Fruit fly (Drosophila melanogaster) whole organism, embryonic: ENCODE measurements around the gene CkIIbeta.

Source experiments
- Abd-B ChIP-seq: fragments of 200-800 bp; sonication (Bioruptor generic); optimal IDR thresholded peaks from 2 replicates; lab custom pipeline; 2018; ENCODE audit warnings: missing biosample characterization, mild to moderate bottlenecking, missing genetic modification characterization, moderate library complexity
- Awh ChIP-seq: fragments of 200-800 bp; sonication (Bioruptor generic); IDR thresholded peaks from 2 replicates; pipeline ENCODE4, ENCODE4 v1.3.6; 2022; ENCODE audit warnings: missing biosample characterization, missing genetic modification characterization
- Bteb2 ChIP-seq: fragments of 200-800 bp; sonication (Bioruptor generic); optimal IDR thresholded peaks from 2 replicates; lab custom pipeline; 2016; ENCODE audit warnings: missing biosample characterization, missing genetic modification characterization
- CG10321 ChIP-seq: fragments of 200-800 bp; sonication (Bioruptor generic); IDR thresholded peaks from 2 replicates; pipeline ENCODE4 v1.3.6; 2022; ENCODE audit warnings: missing biosample characterization, missing genetic modification characterization
- CG10979 ChIP-seq: fragments of 200-800 bp; sonication (Bioruptor generic); optimal IDR thresholded peaks from 2 replicates; lab custom pipeline; 2018; ENCODE audit warnings: missing biosample characterization, mild to moderate bottlenecking, missing genetic modification characterization, moderate library complexity
- CG14441 ChIP-seq: fragments of 200-800 bp; sonication (Bioruptor generic); IDR thresholded peaks from 2 replicates; pipeline ENCODE4 v1.3.6; 2022; ENCODE audit warnings: missing biosample characterization, missing genetic modification characterization
- CG14710 ChIP-seq: fragments of 200-800 bp; sonication (Bioruptor generic); optimal IDR thresholded peaks from 3 replicates; lab custom pipeline; 2019; ENCODE audit warnings: missing biosample characterization, mild to moderate bottlenecking, missing genetic modification characterization, moderate library complexity
- CG1529 ChIP-seq: fragments of 200-800 bp; sonication (Bioruptor generic); optimal IDR thresholded peaks from 3 replicates; lab custom pipeline; 2018; ENCODE audit warnings: missing biosample characterization, missing genetic modification characterization
- CG15479 ChIP-seq: fragments of 200-800 bp; sonication (Bioruptor generic); optimal IDR thresholded peaks from 3 replicates; lab custom pipeline; 2019; ENCODE audit warnings: missing biosample characterization, mild to moderate bottlenecking, missing genetic modification characterization, moderate library complexity
- CG18476 ChIP-seq: fragments of 200-800 bp; sonication (Bioruptor generic); optimal IDR thresholded peaks from 2 replicates; lab custom pipeline; 2016; ENCODE audit warnings: missing biosample characterization, mild to moderate bottlenecking, missing genetic modification characterization
- CG2875 ChIP-seq: fragments of 200-800 bp; sonication (Bioruptor generic); optimal IDR thresholded peaks from 2 replicates; lab custom pipeline; 2017; ENCODE audit warnings: missing biosample characterization, mild to moderate bottlenecking, missing genetic modification characterization, missing genetic modification reagents
- CG3065 ChIP-seq: fragments of 200-800 bp; sonication (Bioruptor generic); optimal IDR thresholded peaks from 2 replicates; lab custom pipeline; 2016; ENCODE audit warnings: missing biosample characterization, missing genetic modification characterization
- CG32767 ChIP-seq: fragments of 200-800 bp; sonication (Bioruptor generic); IDR thresholded peaks from 2 replicates; pipeline ENCODE4 v1.3.6; 2022; ENCODE audit warnings: missing biosample characterization, missing genetic modification characterization
- CG4360 ChIP-seq: fragments of 200-800 bp; sonication (Bioruptor generic); IDR thresholded peaks from 2 replicates; pipeline ENCODE4 v1.3.6; 2022; ENCODE audit warnings: missing biosample characterization, missing genetic modification characterization
- CG4617 ChIP-seq: fragments of 200-800 bp; sonication (Bioruptor generic); optimal IDR thresholded peaks from 3 replicates; lab custom pipeline; 2016; ENCODE audit warnings: missing biosample characterization, missing genetic modification characterization, borderline replicate concordance
- CG4854 ChIP-seq: fragments of 200-800 bp; sonication (Bioruptor generic); optimal IDR thresholded peaks from 2 replicates; lab custom pipeline; 2016; ENCODE audit warnings: missing biosample characterization, missing genetic modification characterization, inconsistent platforms
- CG6272 ChIP-seq: fragments of 200-800 bp; sonication (Bioruptor generic); IDR thresholded peaks from 2 replicates; pipeline ENCODE4 v1.3.6; 2022; ENCODE audit warnings: missing biosample characterization, missing genetic modification characterization
- CG6689 ChIP-seq: fragments of 200-800 bp; sonication (Bioruptor generic); IDR thresholded peaks from 2 replicates; pipeline ENCODE4 v1.3.6; 2022; ENCODE audit warnings: missing biosample characterization, missing genetic modification characterization
- CoRest ChIP-seq: fragments of 200-800 bp; sonication (Bioruptor generic); optimal IDR thresholded peaks from 3 replicates; lab custom pipeline; 2018; ENCODE audit warnings: missing biosample characterization, mild to moderate bottlenecking, missing genetic modification characterization, moderate library complexity
- Dbx ChIP-seq: fragments of 200-800 bp; sonication (Bioruptor generic); IDR thresholded peaks from 3 replicates; pipeline ENCODE4 v1.3.6; 2022; ENCODE audit warnings: missing biosample characterization, missing genetic modification characterization
- Ets65A ChIP-seq: fragments of 200-800 bp; sonication (Bioruptor generic); peaks from one replicate; lab custom pipeline; 2016; ENCODE audit warnings: missing biosample characterization, missing genetic modification characterization
- Fer2 ChIP-seq: fragments of 200-800 bp; sonication (Bioruptor generic); optimal IDR thresholded peaks from 2 replicates; lab custom pipeline; 2018; ENCODE audit warnings: missing biosample characterization, mild to moderate bottlenecking, missing genetic modification characterization, moderate library complexity
- Fer3 ChIP-seq: fragments of 200-800 bp; sonication (Bioruptor generic); optimal IDR thresholded peaks from 2 replicates; lab custom pipeline; 2018; ENCODE audit warnings: missing biosample characterization, mild to moderate bottlenecking, missing genetic modification characterization, moderate library complexity
- Hey ChIP-seq: fragments of 200-800 bp; sonication (Bioruptor generic); optimal IDR thresholded peaks from 3 replicates; lab custom pipeline; 2018; ENCODE audit warnings: missing biosample characterization, mild to moderate bottlenecking, missing genetic modification characterization
- Hr51 ChIP-seq, 2 experiments: fragments of 200-800 bp; sonication (Bioruptor generic); optimal IDR thresholded peaks; 2 replicates in 1 of 2; 3 replicates in 1 of 2; lab custom pipeline; 2016 to 2018; ENCODE audit warnings: missing biosample characterization in 2 of 2, missing genetic modification characterization in 2 of 2, mild to moderate bottlenecking in 1 of 2, moderate library complexity in 1 of 2
- Med ChIP-seq: fragments of 200-800 bp; sonication (Bioruptor generic); peaks from one replicate; lab custom pipeline; 2016; ENCODE audit warnings: missing biosample characterization, missing genetic modification characterization, mild to moderate bottlenecking, inconsistent platforms, moderate library complexity
- Nf-YA ChIP-seq: fragments of 200-800 bp; sonication (Bioruptor generic); IDR thresholded peaks from 2 replicates; pipeline ENCODE4 v1.3.6; 2022; ENCODE audit warnings: missing biosample characterization, missing genetic modification characterization
- Rx ChIP-seq: fragments of 200-800 bp; sonication (Bioruptor generic); IDR thresholded peaks from 2 replicates; pipeline ENCODE4 v1.3.6; 2022; ENCODE audit warnings: missing biosample characterization, missing genetic modification characterization
- Spps ChIP-seq: fragments of 200-800 bp; sonication (Bioruptor generic); optimal IDR thresholded peaks from 2 replicates; lab custom pipeline; 2018; ENCODE audit warnings: missing biosample characterization, mild to moderate bottlenecking, missing genetic modification characterization
- Tbp ChIP-seq: fragments of >200 bp; optimal IDR thresholded peaks from 2 replicates; lab custom pipeline; 2018; ENCODE audit warnings: missing biosample characterization, missing genetic modification characterization
- ap ChIP-seq: fragments of 200-800 bp; sonication (Bioruptor generic); IDR thresholded peaks from 2 replicates; pipeline ENCODE4 v1.3.6; 2022; ENCODE audit warnings: missing biosample characterization, missing genetic modification characterization
- bab2 ChIP-seq: fragments of 200-800 bp; sonication (Bioruptor generic); optimal IDR thresholded peaks from 2 replicates; lab custom pipeline; 2016; ENCODE audit warnings: missing biosample characterization, missing genetic modification characterization
- chif ChIP-seq, 2 experiments: fragments of 200-800 bp; sonication (Bioruptor generic); optimal IDR thresholded peaks; 3 replicates each; lab custom pipeline; 2016; ENCODE audit warnings: missing biosample characterization in 2 of 2, missing genetic modification characterization in 2 of 2
- dmrt11E ChIP-seq: fragments of 200-800 bp; sonication (Bioruptor generic); optimal IDR thresholded peaks from 3 replicates; lab custom pipeline; 2018; ENCODE audit warnings: missing biosample characterization, mild to moderate bottlenecking, missing genetic modification characterization, moderate library complexity
- ewg ChIP-seq: fragments of 200-800 bp; sonication (Bioruptor generic); optimal IDR thresholded peaks from 3 replicates; lab custom pipeline; 2017; ENCODE audit warnings: mild to moderate bottlenecking, missing biosample characterization, missing genetic modification reagents, missing genetic modification characterization
- ftz-f1 ChIP-seq: fragments of 200-800 bp; sonication (Bioruptor generic); optimal IDR thresholded peaks from 2 replicates; lab custom pipeline; 2016; ENCODE audit warnings: missing biosample characterization, missing genetic modification characterization
- klu ChIP-seq: fragments of 200-800 bp; sonication (Bioruptor generic); IDR thresholded peaks from 2 replicates; pipeline ENCODE4 v1.3.6; 2022; ENCODE audit warnings: missing biosample characterization, missing genetic modification characterization
- luna ChIP-seq: fragments of 200-800 bp; sonication (Bioruptor generic); optimal IDR thresholded peaks from 2 replicates; lab custom pipeline; 2016; ENCODE audit warnings: missing biosample characterization, missing genetic modification characterization
- oc ChIP-seq: fragments of 200-800 bp; sonication (Bioruptor generic); optimal IDR thresholded peaks from 2 replicates; lab custom pipeline; 2018; ENCODE audit warnings: missing biosample characterization, mild to moderate bottlenecking, missing genetic modification characterization, moderate library complexity
- pnt ChIP-seq: fragments of 200-800 bp; sonication (Bioruptor generic); optimal IDR thresholded peaks from 3 replicates; lab custom pipeline; 2016; ENCODE audit warnings: missing biosample characterization, missing genetic modification characterization
- row ChIP-seq: fragments of 200-800 bp; sonication (Bioruptor generic); IDR thresholded peaks from 3 replicates; pipeline ENCODE4 v1.3.6; 2022; ENCODE audit warnings: missing biosample characterization, missing genetic modification characterization
- sima ChIP-seq: fragments of 200-800 bp; sonication (Bioruptor generic); optimal IDR thresholded peaks from 2 replicates; lab custom pipeline; 2016; ENCODE audit warnings: missing biosample characterization, missing genetic modification characterization
- sisA ChIP-seq: fragments of 200-800 bp; sonication (Bioruptor generic); IDR thresholded peaks from 2 replicates; pipeline ENCODE4 v1.3.6; 2022; ENCODE audit warnings: missing biosample characterization, missing genetic modification characterization
- tgo ChIP-seq: fragments of 200-800 bp; sonication (Bioruptor generic); IDR thresholded peaks from 3 replicates; pipeline ENCODE4 v1.3.6; 2022; ENCODE audit warnings: missing biosample characterization, missing genetic modification characterization
- tin ChIP-seq: fragments of 200-800 bp; sonication (Bioruptor generic); optimal IDR thresholded peaks from 3 replicates; lab custom pipeline; 2016; ENCODE audit warnings: missing biosample characterization, missing genetic modification characterization
- vnd ChIP-seq: fragments of 200-800 bp; sonication (Bioruptor generic); IDR thresholded peaks from 3 replicates; pipeline ENCODE4 v1.3.6; 2022; ENCODE audit warnings: missing biosample characterization, missing genetic modification characterization; ENCODE audit not compliant: partially characterized antibody
- wdn ChIP-seq: fragments of 200-800 bp; sonication (Bioruptor generic); IDR thresholded peaks from 2 replicates; pipeline ENCODE4 v1.3.6; 2022; ENCODE audit warnings: missing biosample characterization, missing genetic modification characterization
- zen2 ChIP-seq: fragments of 200-800 bp; sonication (Bioruptor generic); IDR thresholded peaks from 3 replicates; pipeline ENCODE4 v1.3.6; 2022; ENCODE audit warnings: missing biosample characterization, missing genetic modification characterization; ENCODE audit not compliant: partially characterized antibody

The CkIIbeta gene

DNA sequence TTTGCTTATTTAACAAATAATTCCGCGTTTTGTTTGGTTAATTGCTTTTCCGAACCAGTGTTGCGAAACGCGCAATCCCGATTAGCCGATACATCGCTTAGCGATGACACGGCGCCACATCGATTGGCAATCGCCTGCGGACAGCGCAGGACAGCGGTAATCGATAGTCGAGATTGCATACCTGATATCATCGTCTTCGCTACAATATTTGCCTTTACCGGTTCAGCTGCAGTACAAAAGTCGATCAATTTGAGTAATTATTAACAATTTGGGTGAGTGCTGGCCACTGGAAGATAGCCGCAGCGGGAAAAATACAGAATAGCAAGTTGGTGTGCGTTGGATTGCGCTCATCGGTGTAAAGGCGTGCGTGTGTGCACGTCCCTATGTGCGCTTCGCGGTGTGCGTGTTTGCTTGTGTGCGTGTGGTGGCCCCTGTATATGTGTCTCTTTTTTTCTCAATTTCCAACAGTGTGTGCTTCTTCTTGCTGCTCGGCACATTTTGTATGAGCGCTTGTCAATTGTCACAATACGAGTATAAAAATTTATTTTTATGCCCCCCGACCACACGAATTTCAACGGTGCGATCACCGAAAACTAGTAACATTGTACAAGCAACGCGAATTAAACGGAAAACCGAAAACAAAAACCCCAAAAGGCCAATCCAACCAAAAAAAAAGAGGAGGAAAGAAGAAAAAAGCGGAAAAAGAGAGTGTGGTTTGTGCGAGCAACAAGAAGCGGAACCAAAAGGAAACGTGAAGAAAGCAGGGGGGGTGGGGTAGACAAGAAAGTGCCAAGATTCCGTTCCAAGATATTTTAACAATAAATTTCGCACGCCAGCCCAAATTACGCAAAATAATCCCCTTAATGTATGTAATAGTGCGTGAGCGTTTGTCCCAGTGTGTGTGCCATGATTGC lies at the start of gene CkIIbeta (continued):
- TF ChIP-seq ewg (GFP tag; lab: Kevin White, UChicago) (peak; percentile 90), ftz-f1 (GFP tag; lab: Kevin White, UChicago) (no peak), Spps (tag; lab: Kevin White, UChicago) (peak; percentile 18), CG6272 (peak; percentile 66; the same call in 1 of the 2 replicates), pnt (GFP tag; lab: Kevin White, UChicago) (peak; percentile 16), CG1529 (GFP tag; lab: Kevin White, UChicago) (no peak), row (GFP tag; lab: Robert Waterston, UW) (peak; percentile 72), dmrt11E (peak; percentile 5), Hey (no peak), ap (GFP tag; lab: Robert Waterston, UW) (0 out of 2 replicates have a peak, but pooled peaks have one; percentile 17), tin (GFP tag; lab: Kevin White, UChicago) (peak; percentile 61), sima (GFP tag; lab: Kevin White, UChicago) (no peak), CG2875 (GFP tag; lab: Kevin White, UChicago) (no peak), CG4360 (GFP tag; lab: Robert Waterston, UW) (no peak), Tbp (GFP tag; lab: Kevin White, UChicago) (no peak), Abd-B (peak; percentile 76), CG14710 (peak; percentile 93), oc (no peak), tgo (GFP tag; lab: Robert Waterston, UW) (0 out of 3 replicates have a peak, but pooled peaks have one; percentile 17), chif (GFP tag; optimal IDR thresholded peaks at IDR 0.05; lab: Kevin White, UChicago) (peak; percentile 12), zen2 (peak; percentile 90; the same call in 2 of the 3 replicates), Bteb2 (GFP tag; lab: Kevin White, UChicago) (no peak), Nf-YA (GFP tag; lab: Robert Waterston, UW) (no peak), Fer3 (tag; lab: Kevin White, UChicago) (peak; percentile 7), sisA (GFP tag; lab: Robert Waterston, UW) (peak; percentile 47; the same call in 1 of the 2 replicates), CoRest (peak; percentile 35), Fer2 (tag; lab: Kevin White, UChicago) (no peak), Ets65A (peak; percentile 93), Hr51 (GFP tag; optimal IDR thresholded peaks at IDR 0.05; lab: Kevin White, UChicago) (peak in 1 of 2 experiments; percentile 15), bab2 (GFP tag; lab: Kevin White, UChicago) (peak; percentile 54), Dbx (GFP tag; lab: Robert Waterston, UW) (peak; percentile 70; the same call in 2 of the 3 replicates), CG32767 (GFP tag; lab: Robert Waterston, UW) (no peak), CG10321 (no peak), CG4617 (GFP tag; lab: Kevin White, UChicago) (peak; percentile 82), CG15479 (peak; percentile 46), klu (GFP tag; lab: Robert Waterston, UW) (peak; percentile 34; the same call in 1 of the 2 replicates), CG14441 (GFP tag; lab: Robert Waterston, UW) (peak; percentile 30; the same call in 1 of the 2 replicates), CG3065 (GFP tag; lab: Kevin White, UChicago) (no peak), CG4854 (GFP tag; lab: Kevin White, UChicago) (peak; percentile 53), CG10979 (tag; lab: Kevin White, UChicago) (no peak), CG18476 (GFP tag; lab: Kevin White, UChicago) (peak; percentile 10), Rx (GFP tag; lab: Robert Waterston, UW) (0 out of 2 replicates have a peak, but pooled peaks have one; percentile 18), Awh (GFP tag; lab: Robert Waterston, UW) (no peak), luna (GFP tag; lab: Kevin White, UChicago) (peak; percentile 3), CG6689 (0 out of 2 replicates have a peak, but pooled peaks have one; percentile 8), Med (GFP tag; lab: Kevin White, UChicago) (peak; percentile 92), wdn (GFP tag; lab: Robert Waterston, UW) (no peak), vnd (GFP tag; lab: Robert Waterston, UW) (peak; percentile 94)
